Fruit fly (Drosophila melanogaster) whole organism, prepupa: Measurements from ENCODE around the gene CG14282.

Experiments
- Blimp-1 ChIP-seq: fragments of 200-800 bp; sonication (Bioruptor generic); optimal IDR thresholded peaks from 3 replicates; lab custom pipeline; 2017; ENCODE audit warnings: missing biosample characterization, missing genetic modification characterization, mild to moderate bottlenecking, moderate library complexity, missing genetic modification reagents
- CG11294 ChIP-seq: fragments of 200-800 bp; sonication (Bioruptor generic); IDR thresholded peaks from 2 replicates; pipeline ENCODE4 v1.3.6; 2022; ENCODE audit warnings: missing biosample characterization, missing genetic modification characterization
- CG11762 ChIP-seq: fragments of 200-800 bp; sonication (Bioruptor generic); optimal IDR thresholded peaks from 3 replicates; lab custom pipeline; 2016; ENCODE audit warnings: missing biosample characterization, missing genetic modification characterization; ENCODE audit not compliant: insufficient read depth
- CG11902 ChIP-seq: fragments of 200-800 bp; sonication (Bioruptor generic); optimal IDR thresholded peaks from 3 replicates; lab custom pipeline; 2016; ENCODE audit warnings: missing biosample characterization, missing genetic modification characterization
- CG15336 ChIP-seq: fragments of 200-800 bp; sonication (Bioruptor generic); IDR thresholded peaks from 2 replicates; pipeline ENCODE4 v1.3.6; 2022; ENCODE audit warnings: missing biosample characterization, missing genetic modification characterization
- CG1621 ChIP-seq: fragments of 200-800 bp; sonication (Bioruptor generic); optimal IDR thresholded peaks from 3 replicates; lab custom pipeline; 2018; ENCODE audit warnings: missing biosample characterization, mild to moderate bottlenecking, missing genetic modification characterization
- CG3032 ChIP-seq: fragments of 200-800 bp; optimal IDR thresholded peaks from 2 replicates; lab custom pipeline; 2019; ENCODE audit warnings: missing biosample characterization, mild to moderate bottlenecking, missing genetic modification characterization, moderate library complexity
- CG32006 ChIP-seq: fragments of 200-800 bp; sonication (Bioruptor generic); optimal IDR thresholded peaks from 3 replicates; lab custom pipeline; 2017; ENCODE audit warnings: missing biosample characterization, mild to moderate bottlenecking, missing genetic modification characterization
- CG34406 ChIP-seq: fragments of 200-800 bp; sonication (Bioruptor generic); optimal IDR thresholded peaks from 3 replicates; lab custom pipeline; 2016; ENCODE audit warnings: missing biosample characterization, missing genetic modification characterization
- CG3919 ChIP-seq: fragments of 200-800 bp; sonication (Bioruptor generic); optimal IDR thresholded peaks from 3 replicates; lab custom pipeline; 2016; ENCODE audit warnings: missing biosample characterization, missing genetic modification characterization
- CG4318 ChIP-seq: fragments of 200-800 bp; sonication (Bioruptor generic); optimal IDR thresholded peaks from 3 replicates; lab custom pipeline; 2017; ENCODE audit warnings: missing biosample characterization, mild to moderate bottlenecking, missing genetic modification characterization
- CG6163 ChIP-seq: fragments of 200-800 bp; sonication (Bioruptor generic); IDR thresholded peaks from 3 replicates; pipeline ENCODE4 v1.3.6; 2022; ENCODE audit warnings: missing biosample characterization, missing genetic modification characterization
- CG6276 ChIP-seq: fragments of 200-800 bp; sonication (Bioruptor generic); optimal IDR thresholded peaks from 2 replicates; lab custom pipeline; 2017; ENCODE audit warnings: missing biosample characterization, mild to moderate bottlenecking, missing genetic modification characterization
- CG6792 ChIP-seq: fragments of 200-800 bp; sonication (Bioruptor generic); optimal IDR thresholded peaks from 3 replicates; lab custom pipeline; 2016; ENCODE audit warnings: missing biosample characterization, missing genetic modification characterization
- CG6808 ChIP-seq: fragments of 200-800 bp; sonication (Bioruptor generic); optimal IDR thresholded peaks from 3 replicates; lab custom pipeline; 2017; ENCODE audit warnings: missing biosample characterization, missing genetic modification characterization, mild to moderate bottlenecking, moderate library complexity, missing genetic modification reagents
- CG6854 ChIP-seq: fragments of 200-800 bp; sonication (Bioruptor generic); optimal IDR thresholded peaks from 2 replicates; lab custom pipeline; 2017; ENCODE audit warnings: missing biosample characterization, mild to moderate bottlenecking, missing genetic modification characterization
- CG7368 ChIP-seq: fragments of 200-800 bp; sonication (Bioruptor generic); optimal IDR thresholded peaks from 3 replicates; lab custom pipeline; 2016; ENCODE audit warnings: missing biosample characterization, missing genetic modification characterization
- CG8119 ChIP-seq: fragments of 200-800 bp; sonication (Bioruptor generic); IDR thresholded peaks from 3 replicates; pipeline ENCODE4 v1.3.6; 2022; ENCODE audit warnings: missing biosample characterization, missing genetic modification characterization
- CG8319 ChIP-seq: fragments of 200-800 bp; sonication (Bioruptor generic); optimal IDR thresholded peaks from 3 replicates; lab custom pipeline; 2016; ENCODE audit warnings: missing biosample characterization, missing genetic modification characterization
- CG8632 ChIP-seq: fragments of 200-800 bp; sonication (Bioruptor generic); optimal IDR thresholded peaks from 3 replicates; lab custom pipeline; 2016; ENCODE audit warnings: missing biosample characterization, missing genetic modification characterization
- CG9139 ChIP-seq: fragments of 200-800 bp; sonication (Bioruptor generic); optimal IDR thresholded peaks from 3 replicates; lab custom pipeline; 2017; ENCODE audit warnings: missing biosample characterization, mild to moderate bottlenecking, missing genetic modification characterization
- Eip75B ChIP-seq: fragments of 200-800 bp; sonication (Bioruptor generic); optimal IDR thresholded peaks from 3 replicates; lab custom pipeline; 2016; ENCODE audit warnings: missing biosample characterization, missing genetic modification characterization
- Eip78C ChIP-seq: fragments of 200-800 bp; sonication (Bioruptor generic); peaks from one replicate; lab custom pipeline; 2016; ENCODE audit warnings: missing biosample characterization, missing genetic modification characterization
- Eip93F ChIP-seq: fragments of 200-800 bp; sonication (Bioruptor generic); optimal IDR thresholded peaks from 2 replicates; lab custom pipeline; 2016; ENCODE audit warnings: missing biosample characterization, mild to moderate bottlenecking, missing genetic modification characterization
- Ets21C ChIP-seq: fragments of 200-800 bp; sonication (Bioruptor generic); optimal IDR thresholded peaks from 3 replicates; lab custom pipeline; 2016; ENCODE audit warnings: missing biosample characterization, missing genetic modification characterization
- Ets96B ChIP-seq: fragments of 200-800 bp; optimal IDR thresholded peaks from 2 replicates; lab custom pipeline; 2019; ENCODE audit warnings: missing biosample characterization, mild to moderate bottlenecking, missing genetic modification characterization, moderate library complexity
- Gug ChIP-seq: fragments of 200-800 bp; sonication (Bioruptor generic); IDR thresholded peaks from 2 replicates; pipeline ENCODE4 v1.3.6; 2022; ENCODE audit warnings: missing biosample characterization, missing genetic modification characterization
- Hr39 ChIP-seq: fragments of 200-800 bp; sonication (Bioruptor generic); optimal IDR thresholded peaks from 2 replicates; lab custom pipeline; 2016; ENCODE audit warnings: missing biosample characterization, missing genetic modification characterization
- Hr4 ChIP-seq: fragments of 200-800 bp; sonication (Bioruptor generic); optimal IDR thresholded peaks from 3 replicates; lab custom pipeline; 2016; ENCODE audit warnings: missing biosample characterization, missing genetic modification characterization
- Lpt ChIP-seq: fragments of 200-800 bp; sonication (Bioruptor generic); optimal IDR thresholded peaks from 3 replicates; lab custom pipeline; 2016; ENCODE audit warnings: missing biosample characterization, missing genetic modification characterization
- Met ChIP-seq: fragments of 200-800 bp; sonication (Bioruptor generic); optimal IDR thresholded peaks from 3 replicates; lab custom pipeline; 2016; ENCODE audit warnings: missing biosample characterization, missing genetic modification characterization
- OdsH ChIP-seq: fragments of 200-800 bp; sonication (Bioruptor generic); optimal IDR thresholded peaks from 3 replicates; lab custom pipeline; 2016; ENCODE audit warnings: missing biosample characterization, missing genetic modification characterization
- Sox102F ChIP-seq: fragments of 200-800 bp; sonication (Bioruptor generic); optimal IDR thresholded peaks from 2 replicates; lab custom pipeline; 2016; ENCODE audit warnings: missing biosample characterization, mild to moderate bottlenecking, missing genetic modification characterization
- achi ChIP-seq: fragments of 200-800 bp; sonication (Bioruptor generic); optimal IDR thresholded peaks from 3 replicates; lab custom pipeline; 2016; ENCODE audit warnings: missing biosample characterization, missing genetic modification characterization
- acj6 ChIP-seq: fragments of 200-800 bp; sonication (Bioruptor generic); optimal IDR thresholded peaks from 3 replicates; lab custom pipeline; 2016; ENCODE audit warnings: missing biosample characterization, missing genetic modification characterization
- dac ChIP-seq: fragments of 200-800 bp; sonication (Bioruptor generic); optimal IDR thresholded peaks from 2 replicates; lab custom pipeline; 2017; ENCODE audit warnings: missing biosample characterization, mild to moderate bottlenecking, missing genetic modification characterization
- dsx ChIP-seq: fragments of 200-800 bp; optimal IDR thresholded peaks from 3 replicates; lab custom pipeline; 2019; ENCODE audit warnings: missing biosample characterization, mild to moderate bottlenecking, missing genetic modification characterization, moderate library complexity; ENCODE audit not compliant: poor library complexity, severe bottlenecking
- eg ChIP-seq: fragments of 200-800 bp; sonication (Bioruptor generic); IDR thresholded peaks from 3 replicates; pipeline ENCODE4 v1.3.6; 2022; ENCODE audit warnings: missing biosample characterization, missing genetic modification characterization
- fd59A ChIP-seq: fragments of 200-800 bp; sonication (Bioruptor generic); optimal IDR thresholded peaks from 2 replicates; lab custom pipeline; 2017; ENCODE audit warnings: missing biosample characterization, mild to moderate bottlenecking, missing genetic modification characterization, missing genetic modification reagents
- fkh ChIP-seq: fragments of 200-800 bp; sonication (Bioruptor generic); optimal IDR thresholded peaks from 3 replicates; lab custom pipeline; 2017; ENCODE audit warnings: missing biosample characterization, mild to moderate bottlenecking, missing genetic modification characterization, moderate library complexity
- lz ChIP-seq: fragments of 200-800 bp; sonication (Bioruptor generic); optimal IDR thresholded peaks from 3 replicates; lab custom pipeline; 2016; ENCODE audit warnings: missing biosample characterization, missing genetic modification characterization
- net ChIP-seq: fragments of 200-800 bp; sonication (Bioruptor generic); optimal IDR thresholded peaks from 3 replicates; lab custom pipeline; 2016; ENCODE audit warnings: missing biosample characterization, missing genetic modification characterization
- pdm3 ChIP-seq: fragments of 200-800 bp; sonication (Bioruptor generic); optimal IDR thresholded peaks from 3 replicates; lab custom pipeline; 2016; ENCODE audit warnings: missing biosample characterization, missing genetic modification characterization
- salr ChIP-seq, 2 experiments: fragments of 200-800 bp; sonication (Bioruptor generic); optimal IDR thresholded peaks; 3 replicates each; lab custom pipeline; 2016 to 2018; ENCODE audit warnings: missing biosample characterization in 2 of 2, missing genetic modification characterization in 2 of 2, mild to moderate bottlenecking in 1 of 2
- spab ChIP-seq: fragments of 200-800 bp; sonication (Bioruptor generic); optimal IDR thresholded peaks from 2 replicates; lab custom pipeline; 2017; ENCODE audit warnings: missing biosample characterization, mild to moderate bottlenecking, missing genetic modification characterization, missing genetic modification reagents
- ss ChIP-seq, 2 experiments: fragments of 200-800 bp; sonication (Bioruptor generic); optimal IDR thresholded peaks; 2 replicates in 1 of 2; 3 replicates in 1 of 2; lab custom pipeline; 2017 to 2018; ENCODE audit warnings: mild to moderate bottlenecking in 2 of 2, missing biosample characterization in 2 of 2, missing genetic modification characterization in 2 of 2, moderate library complexity in 1 of 2
- svp ChIP-seq: fragments of 200-800 bp; sonication (Bioruptor generic); peaks from one replicate; lab custom pipeline; 2016; ENCODE audit warnings: missing biosample characterization, missing genetic modification characterization
- topi ChIP-seq: fragments of 200-800 bp; sonication (Bioruptor generic); optimal IDR thresholded peaks from 3 replicates; lab custom pipeline; 2016; ENCODE audit warnings: missing biosample characterization, missing genetic modification characterization
- vri ChIP-seq: fragments of 200-800 bp; sonication (Bioruptor generic); optimal IDR thresholded peaks from 3 replicates; lab custom pipeline; 2016; ENCODE audit warnings: missing biosample characterization, mild to moderate bottlenecking, missing genetic modification characterization

CG14282 gene

DNA sequence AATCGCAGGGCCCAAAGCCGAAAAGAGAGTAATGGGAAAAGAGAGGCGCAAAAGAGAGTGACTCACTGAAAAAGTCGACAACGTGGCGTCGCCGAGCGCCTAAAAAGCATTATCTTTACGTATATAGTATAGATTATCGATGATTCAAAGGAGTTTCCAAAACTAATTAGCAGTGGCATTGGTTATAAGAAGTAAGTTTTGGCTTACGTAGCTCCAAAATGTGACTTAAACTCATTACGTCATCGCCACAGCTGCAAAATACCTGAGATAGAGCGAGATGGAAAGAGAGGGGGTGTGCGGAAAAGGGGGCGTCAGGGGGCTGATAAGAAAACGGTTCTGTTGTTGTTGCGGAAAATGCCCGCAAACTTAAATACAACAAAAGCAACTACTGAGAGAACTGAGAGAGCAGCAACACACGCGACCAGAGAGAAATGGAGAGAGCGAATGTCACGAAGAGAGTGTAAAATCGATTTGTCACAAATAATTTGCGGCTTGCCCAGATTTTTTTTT, 48.7 kb downstream of the CG14282 start:
- TF ChIP-seq CG32006 (GFP tag; lab: Kevin White, UChicago) (no peak), Eip78C (GFP tag; lab: Kevin White, UChicago) (peak; percentile 0), CG7368 (GFP tag; lab: Kevin White, UChicago) (no peak), dsx (GFP tag; lab: Kevin White, UChicago) (no peak), lz (GFP tag; lab: Kevin White, UChicago) (no peak), Eip75B (no peak), CG9139 (no peak), Ets21C (no peak), Eip93F (GFP tag; lab: Kevin White, UChicago) (no peak), acj6 (GFP tag; lab: Kevin White, UChicago) (no peak), eg (no peak; the same call in 2 of the 3 replicates), Ets96B (no peak), OdsH (GFP tag; lab: Kevin White, UChicago) (no peak), vri (GFP tag; lab: Kevin White, UChicago) (peak; percentile 44), Hr39 (GFP tag; lab: Kevin White, UChicago) (no peak), CG11902 (GFP tag; lab: Kevin White, UChicago) (no peak), ss (GFP tag; optimal IDR thresholded peaks at IDR 0.05; lab: Kevin White, UChicago) (peak in 1 of 2 experiments; percentile 14), salr (GFP tag; optimal IDR thresholded peaks at IDR 0.05; lab: Kevin White, UChicago) (no peak), CG6854 (no peak), pdm3 (GFP tag; lab: Kevin White, UChicago) (no peak), CG6808 (GFP tag; lab: Kevin White, UChicago) (no peak), CG15336 (GFP tag; lab: Robert Waterston, UW) (0 out of 2 replicates have a peak, but pooled peaks have one; percentile 15), fkh (GFP tag; lab: Kevin White, UChicago) (no peak), svp (peak; percentile 54), Met (GFP tag; lab: Kevin White, UChicago) (no peak), Hr4 (GFP tag; lab: Kevin White, UChicago) (no peak), spab (no peak), fd59A (GFP tag; lab: Kevin White, UChicago) (no peak), CG11762 (no peak), achi (no peak), CG4318 (GFP tag; lab: Kevin White, UChicago) (no peak), Blimp-1 (GFP tag; lab: Kevin White, UChicago) (no peak), CG11294 (GFP tag; lab: Robert Waterston, UW) (no peak), Gug (GFP tag; lab: Robert Waterston, UW) (no peak), Lpt (GFP tag; lab: Kevin White, UChicago) (peak; percentile 7), CG8319 (no peak), Sox102F (GFP tag; lab: Kevin White, UChicago) (no peak), CG6792 (no peak), CG6276 (GFP tag; lab: Kevin White, UChicago) (no peak)

DNA sequence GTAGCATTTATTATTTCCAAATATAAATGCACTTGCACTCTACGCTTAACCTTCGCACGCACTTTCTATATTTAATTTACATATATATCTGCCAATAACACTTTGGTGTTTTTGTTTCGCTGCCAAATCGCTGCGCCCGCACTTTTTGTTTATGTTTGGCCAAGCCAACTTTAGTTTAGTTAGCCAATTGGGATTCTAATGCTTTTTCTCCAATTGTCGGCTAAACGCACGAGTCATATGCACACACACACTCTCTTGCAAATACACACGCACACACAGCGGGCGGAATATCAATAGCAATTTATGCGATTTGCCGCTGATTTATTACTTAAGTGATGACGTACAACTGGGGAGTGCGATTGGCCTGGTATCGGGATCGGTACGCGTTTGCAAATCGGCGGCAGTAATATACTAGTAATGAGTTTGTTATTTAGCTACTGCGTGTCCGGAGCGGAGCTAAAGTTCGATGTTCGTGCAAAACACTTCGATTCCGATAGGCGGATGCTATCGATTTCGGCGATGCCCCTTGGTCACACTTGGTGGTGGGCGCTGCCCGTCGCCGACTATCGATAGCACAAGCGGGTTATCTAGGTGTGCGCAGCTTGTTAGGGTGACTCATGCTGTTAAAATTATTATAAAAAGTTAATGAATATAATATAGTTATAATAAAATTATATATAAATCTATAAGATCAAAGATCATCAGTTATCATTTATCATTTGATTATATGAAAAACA, 49.5 kb downstream of the CG14282 start, which contains the start of gene vib:
vib (minus strand) TSS at position 515 of the 737 bp plus-strand sequence.
- TF ChIP-seq Blimp-1 (GFP tag; lab: Kevin White, UChicago) (no peak), Ets21C (no peak), dac (GFP tag; lab: Kevin White, UChicago) (no peak), Ets96B (peak; percentile 48), topi (GFP tag; lab: Kevin White, UChicago) (peak; percentile 16), CG1621 (tag; lab: Kevin White, UChicago) (no peak), Sox102F (GFP tag; lab: Kevin White, UChicago) (peak; percentile 3), net (GFP tag; lab: Kevin White, UChicago) (peak; percentile 38), CG8632 (GFP tag; lab: Kevin White, UChicago) (peak; percentile 29), CG8119 (GFP tag; lab: Robert Waterston, UW) (peak; percentile 55; the same call in 1 of the 3 replicates), CG3032 (tag; lab: Kevin White, UChicago) (peak; percentile 51), pdm3 (GFP tag; lab: Kevin White, UChicago) (peak; percentile 6), Eip93F (GFP tag; lab: Kevin White, UChicago) (no peak), CG15336 (GFP tag; lab: Robert Waterston, UW) (peak; percentile 75), CG34406 (GFP tag; lab: Kevin White, UChicago) (peak; percentile 35), CG6792 (peak; percentile 13), svp (peak; percentile 58), Met (GFP tag; lab: Kevin White, UChicago) (peak; percentile 6), CG6163 (GFP tag; lab: Robert Waterston, UW) (peak; percentile 61; the same call in 2 of the 3 replicates), CG3919 (GFP tag; lab: Kevin White, UChicago) (peak; percentile 30)
